Worm (Caenorhabditis elegans) whole organism, L1 larva: ENCODE measurements around the gene F42E11.3.

Experiments used
- ceh-63 ChIP-seq: fragments of 200-800 bp; sonication (Bioruptor generic); optimal IDR thresholded peaks from 2 replicates; lab custom pipeline; 2018; ENCODE audit warnings: mild to moderate bottlenecking, missing genetic modification characterization, missing compliant biosample characterization
- elt-3 ChIP-seq, 6 experiments: fragments of 150-350 bp in 1 of 6; sonication (generic microtip); optimal IDR thresholded peaks; 2 replicates each; lab custom pipeline; 2017 to 2018; ENCODE audit warnings: missing biosample characterization in 6 of 6, missing genetic modification characterization in 6 of 6, inconsistent platforms in 1 of 6
- fos-1 ChIP-seq: fragments of 150-350 bp; optimal IDR thresholded peaks from 2 replicates; lab custom pipeline; 2014; ENCODE audit warnings: missing biosample characterization, missing genetic modification characterization
- lin-15B ChIP-seq: fragments of 150-350 bp; sonication (generic microtip); optimal IDR thresholded peaks from 3 replicates; lab custom pipeline; 2014; ENCODE audit warnings: missing biosample characterization, missing genetic modification characterization
- nhr-11 ChIP-seq: fragments of 150-350 bp; optimal IDR thresholded peaks from 2 replicates; lab custom pipeline; 2014; ENCODE audit warnings: missing biosample characterization, missing genetic modification characterization
- ztf-4 ChIP-seq: fragments of 150-350 bp; optimal IDR thresholded peaks from 2 replicates; lab custom pipeline; 2014; ENCODE audit warnings: missing biosample characterization, missing genetic modification characterization

DNA sequence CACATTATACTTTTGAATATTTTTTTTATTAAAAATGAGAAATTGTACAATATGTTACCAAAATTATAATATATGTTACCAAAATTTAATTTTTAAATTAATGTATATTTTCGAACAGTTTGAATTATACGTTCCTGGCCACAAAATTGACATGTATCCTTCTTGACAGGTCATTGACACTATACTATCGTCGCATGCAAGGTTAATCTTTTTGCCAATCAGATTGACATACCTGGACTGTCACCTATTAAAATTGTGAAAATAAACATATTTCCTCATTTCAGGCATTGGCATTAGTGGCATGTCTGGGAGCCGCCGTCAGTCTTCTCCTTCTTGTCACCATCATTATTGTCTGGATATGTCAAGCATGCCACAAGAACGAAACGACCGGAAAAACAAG, 5.3 kb downstream of the F42E11.3 start:
- TF ChIP-seq fos-1 (no peak), lin-15B (no peak), ztf-4 (no peak), ceh-63 (GFP tag; lab: Kevin White, UChicago) (no peak), elt-3 (tag; optimal IDR thresholded peaks at IDR 0.05; lab: Kevin White, UChicago) (no peak), nhr-11 (tag; lab: Kevin White, UChicago) (no peak)
